Worm (Caenorhabditis elegans) whole organism, late embryonic: ENCODE results near the gene oac-23.

Experiments
- F13H6.1 ChIP-seq: sonication (generic microtip); optimal IDR thresholded peaks from 2 replicates; lab custom pipeline; 2016; ENCODE audit warnings: missing genetic modification characterization, missing compliant biosample characterization
- ama-1 ChIP-seq: fragments of 150-350 bp; optimal IDR thresholded peaks from 2 replicates; lab custom pipeline; 2014
- dmd-4 ChIP-seq: sonication (generic microtip); optimal IDR thresholded peaks from 2 replicates; lab custom pipeline; 2016; ENCODE audit warnings: borderline replicate concordance, missing genetic modification characterization, missing compliant biosample characterization
- fkh-10 ChIP-seq: fragments of 150-350 bp; optimal IDR thresholded peaks from 2 replicates; lab custom pipeline; 2014; ENCODE audit warnings: missing biosample characterization, missing genetic modification reagents, missing genetic modification characterization
- pha-4 ChIP-seq: fragments of 150-350 bp; optimal IDR thresholded peaks from 2 replicates; lab custom pipeline; 2018; ENCODE audit warnings: missing biosample characterization, missing genetic modification reagents, missing genetic modification characterization
- tbx-7 ChIP-seq: sonication (generic microtip); optimal IDR thresholded peaks from 2 replicates; lab custom pipeline; 2016; ENCODE audit warnings: missing genotype, missing genetic modification characterization, missing compliant biosample characterization
- ztf-16 ChIP-seq: sonication (generic microtip); optimal IDR thresholded peaks from 2 replicates; lab custom pipeline; 2017; ENCODE audit warnings: missing genetic modification characterization, missing compliant biosample characterization

ce11 chrIV:3853557-3853956 lies 27.7 kb upstream of the oac-23 start:
- TF ChIP-seq tbx-7: no peak
- no peak for TF ChIP-seq F13H6.1 (tag; lab: Kevin White, UChicago)
- no peak for TF ChIP-seq fkh-10 (GFP tag; lab: Kevin White, UChicago)
- TF ChIP-seq ztf-16 (tag; lab: Kevin White, UChicago): no peak
- TF ChIP-seq pha-4 (tag; lab: Kevin White, UChicago): no peak
- TF ChIP-seq ama-1 (lab: Kevin White, UChicago): no peak
- TF ChIP-seq dmd-4 (tag; lab: Kevin White, UChicago): no peak
